Fruit fly (Drosophila melanogaster): ENCODE results near the gene CG5004.
A peak's percentile ranks its signal among the peaks of the same experiment; 100 is the strongest.

The CG5004 gene

dm6 chrX:17175558-17176189 is 68.3 kb downstream of the CG5004 start:
- TF ChIP-seq CrebA (GFP tag; optimal IDR thresholded peaks at IDR 0.05; ENCODE audit: borderline replicate concordance) (no peak), tai (GFP tag; optimal IDR thresholded peaks at IDR 0.05) (peak; percentile 60), dsf (GFP tag; optimal IDR thresholded peaks at IDR 0.05; ENCODE audit: borderline replicate concordance) (no peak), br (GFP tag; optimal IDR thresholded peaks at IDR 0.05) (no peak), h (GFP tag; optimal IDR thresholded peaks at IDR 0.05) (peak; percentile 34), brk (GFP tag; optimal IDR thresholded peaks at IDR 0.05) (peak; percentile 35), CG9705 (GFP tag; optimal IDR thresholded peaks at IDR 0.05) (no peak), rgr (GFP tag; optimal IDR thresholded peaks at IDR 0.05) (peak; percentile 50), lola (GFP tag; optimal IDR thresholded peaks at IDR 0.05) (no peak), sage (GFP tag; optimal IDR thresholded peaks at IDR 0.05) (no peak), Myc (optimal IDR thresholded peaks at IDR 0.05) (peak; percentile 75), Sp1 (GFP tag; optimal IDR thresholded peaks at IDR 0.05) (no peak), Dfd (GFP tag; optimal IDR thresholded peaks at IDR 0.05) (no peak), OdsH (GFP tag; optimal IDR thresholded peaks at IDR 0.05) (no peak), GATAd (GFP tag; optimal IDR thresholded peaks at IDR 0.05) (no peak), Jra (GFP tag; optimal IDR thresholded peaks at IDR 0.05) (no peak), usp (GFP tag; optimal IDR thresholded peaks at IDR 0.05) (no peak), woc (GFP tag; optimal IDR thresholded peaks at IDR 0.05) (no peak), dmrt93B (GFP tag; optimal IDR thresholded peaks at IDR 0.05) (peak; percentile 1), fru (GFP tag; optimal IDR thresholded peaks at IDR 0.05) (peak; percentile 20), sv (GFP tag; optimal IDR thresholded peaks at IDR 0.05) (no peak), N (GFP tag; optimal IDR thresholded peaks at IDR 0.05) (no peak), CG32264 (GFP tag; optimal IDR thresholded peaks at IDR 0.05) (no peak), psq (GFP tag; optimal IDR thresholded peaks at IDR 0.05) (no peak), pan (optimal IDR thresholded peaks at IDR 0.05) (no peak), dl (GFP tag; optimal IDR thresholded peaks at IDR 0.05; ENCODE audit: insufficient read depth in 1 of 2, partially characterized antibody in 2 of 2) (no peak), Hnf4 (GFP tag; optimal IDR thresholded peaks at IDR 0.05) (peak; percentile 7), Hr83 (GFP tag; optimal IDR thresholded peaks at IDR 0.05; ENCODE audit: poor library complexity, severe bottlenecking) (peak; percentile 2), Abd-B (GFP tag; optimal IDR thresholded peaks at IDR 0.05) (no peak), Dif (GFP tag; optimal IDR thresholded peaks at IDR 0.05; ENCODE audit: partially characterized antibody) (no peak), Hr78 (GFP tag; optimal IDR thresholded peaks at IDR 0.05) (no peak), jim (GFP tag; optimal IDR thresholded peaks at IDR 0.05) (no peak), Vsx2 (GFP tag; optimal IDR thresholded peaks at IDR 0.05; ENCODE audit: partially characterized antibody) (no peak), Rel (GFP tag; optimal IDR thresholded peaks at IDR 0.05) (no peak), Rel (tag; optimal IDR thresholded peaks at IDR 0.05) (no peak), ey (GFP tag; optimal IDR thresholded peaks at IDR 0.05) (no peak), HLH106 (tag; optimal IDR thresholded peaks at IDR 0.05) (peak; percentile 22), Mio (GFP tag; optimal IDR thresholded peaks at IDR 0.05) (no peak), foxo (GFP tag; optimal IDR thresholded peaks at IDR 0.05) (peak in 1 of 2 experiments; percentile 42)

DNA sequence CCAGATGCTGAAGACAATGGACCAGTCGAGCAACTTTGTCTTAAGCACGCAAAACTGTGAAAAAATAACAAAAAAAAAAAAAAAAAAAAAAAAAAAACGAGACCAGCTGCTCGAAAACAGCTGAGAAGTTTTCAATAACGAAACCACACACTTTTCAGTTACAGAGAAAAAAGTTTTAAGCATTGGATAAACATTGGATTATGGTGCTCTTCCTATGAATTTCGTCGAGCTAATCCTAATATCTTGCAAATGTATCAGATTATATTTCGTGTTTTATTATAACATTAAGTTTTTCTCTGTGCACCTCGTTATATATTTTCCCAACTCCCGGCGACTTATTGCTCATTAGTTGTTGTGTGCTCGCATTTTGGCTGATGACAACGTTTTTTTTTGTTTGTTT is 69.2 kb downstream of the CG5004 start:
- TF ChIP-seq HLH106 (tag; optimal IDR thresholded peaks at IDR 0.05) (peak; percentile 16), foxo (GFP tag; optimal IDR thresholded peaks at IDR 0.05) (peak in 1 of 2 experiments; percentile 33), OdsH (GFP tag; optimal IDR thresholded peaks at IDR 0.05) (peak; percentile 9), br (GFP tag; optimal IDR thresholded peaks at IDR 0.05) (no peak), woc (GFP tag; optimal IDR thresholded peaks at IDR 0.05) (peak; percentile 23), dmrt93B (GFP tag; optimal IDR thresholded peaks at IDR 0.05) (no peak), sv (GFP tag; optimal IDR thresholded peaks at IDR 0.05) (peak; percentile 37), h (GFP tag; optimal IDR thresholded peaks at IDR 0.05) (peak; percentile 55), rgr (GFP tag; optimal IDR thresholded peaks at IDR 0.05) (no peak), ey (GFP tag; optimal IDR thresholded peaks at IDR 0.05) (peak; percentile 34), dl (GFP tag; optimal IDR thresholded peaks at IDR 0.05; ENCODE audit: insufficient read depth in 1 of 2, partially characterized antibody in 2 of 2) (no peak), fru (GFP tag; optimal IDR thresholded peaks at IDR 0.05) (peak; percentile 24)

Data from whole organism, wandering third instar larva.